Fruit fly (Drosophila melanogaster) whole organism, pupa: Measurements from ENCODE around the gene CG34409.

Experiments
- CG10348 ChIP-seq: fragments of 200-800 bp; sonication (Bioruptor generic); IDR thresholded peaks from 2 replicates; pipeline ENCODE4 v1.3.6; 2022; ENCODE audit warnings: missing biosample characterization, missing genetic modification characterization
- CG12605 ChIP-seq: fragments of 200-800 bp; sonication (Bioruptor generic); IDR thresholded peaks from 2 replicates; pipeline ENCODE4 v1.3.6; 2022; ENCODE audit warnings: missing biosample characterization, missing genetic modification characterization
- CG13204 ChIP-seq: fragments of 200-800 bp; sonication (Bioruptor generic); optimal IDR thresholded peaks from 2 replicates; lab custom pipeline; 2018; ENCODE audit warnings: missing biosample characterization, mild to moderate bottlenecking, missing genetic modification characterization, moderate library complexity
- CG14655 ChIP-seq: fragments of 200-800 bp; sonication (Bioruptor generic); optimal IDR thresholded peaks from 3 replicates; lab custom pipeline; 2017; ENCODE audit warnings: mild to moderate bottlenecking, missing biosample characterization, missing genetic modification reagents, missing genetic modification characterization
- CG15710 ChIP-seq: fragments of 200-800 bp; sonication (Bioruptor generic); optimal IDR thresholded peaks from 2 replicates; lab custom pipeline; 2018; ENCODE audit warnings: missing biosample characterization, mild to moderate bottlenecking, missing genetic modification characterization, moderate library complexity
- CG17806 ChIP-seq: fragments of 200-800 bp; sonication (Bioruptor generic); optimal IDR thresholded peaks from 2 replicates; lab custom pipeline; 2018; ENCODE audit warnings: missing biosample characterization, mild to moderate bottlenecking, missing genetic modification characterization, moderate library complexity
- CG32121 ChIP-seq: fragments of 200-800 bp; sonication (Bioruptor generic); IDR thresholded peaks from 2 replicates; pipeline ENCODE4 v1.3.6; 2022; ENCODE audit warnings: missing biosample characterization, missing genetic modification characterization
- CG34367 ChIP-seq: fragments of 200-800 bp; sonication (Bioruptor generic); optimal IDR thresholded peaks from 2 replicates; lab custom pipeline; 2018; ENCODE audit warnings: missing biosample characterization, mild to moderate bottlenecking, missing genetic modification characterization
- CG4496 ChIP-seq: fragments of 200-800 bp; sonication (Bioruptor generic); IDR thresholded peaks from 3 replicates; pipeline ENCODE4 v1.3.6; 2022; ENCODE audit warnings: missing biosample characterization, missing genetic modification characterization
- CG8159 ChIP-seq: fragments of 200-800 bp; sonication (Bioruptor generic); optimal IDR thresholded peaks from 3 replicates; lab custom pipeline; 2018; ENCODE audit warnings: missing biosample characterization, mild to moderate bottlenecking, missing genetic modification characterization, moderate library complexity
- CG8301 ChIP-seq: fragments of 200-800 bp; sonication (Bioruptor generic); optimal IDR thresholded peaks from 2 replicates; lab custom pipeline; 2018; ENCODE audit warnings: missing biosample characterization, mild to moderate bottlenecking, missing genetic modification characterization
- CG9948 ChIP-seq: fragments of 200-800 bp; sonication (Bioruptor generic); optimal IDR thresholded peaks from 2 replicates; lab custom pipeline; 2018; ENCODE audit warnings: missing biosample characterization, mild to moderate bottlenecking, missing genetic modification characterization, moderate library complexity
- D1 ChIP-seq: fragments of 200-800 bp; sonication (Bioruptor generic); optimal IDR thresholded peaks from 2 replicates; lab custom pipeline; 2018; ENCODE audit warnings: missing biosample characterization, mild to moderate bottlenecking, missing genetic modification characterization, moderate library complexity
- EcR ChIP-seq: fragments of 200-800 bp; sonication (Bioruptor generic); optimal IDR thresholded peaks from 3 replicates; lab custom pipeline; 2019; ENCODE audit warnings: missing biosample characterization, missing genetic modification characterization, mild to moderate bottlenecking, moderate library complexity, missing genetic modification reagents
- Ets98B ChIP-seq: fragments of 200-800 bp; sonication (Bioruptor generic); IDR thresholded peaks from 2 replicates; pipeline ENCODE4 v1.3.6; 2022; ENCODE audit warnings: missing biosample characterization, missing genetic modification characterization
- Pif1A ChIP-seq: fragments of 200-800 bp; sonication (Bioruptor generic); optimal IDR thresholded peaks from 3 replicates; lab custom pipeline; 2016; ENCODE audit warnings: missing biosample characterization, missing genetic modification characterization
- Pif1B ChIP-seq: fragments of 200-800 bp; sonication (Bioruptor generic); optimal IDR thresholded peaks from 3 replicates; lab custom pipeline; 2016; ENCODE audit warnings: missing biosample characterization, missing genetic modification characterization
- Snoo ChIP-seq: fragments of 200-800 bp; sonication (Bioruptor generic); optimal IDR thresholded peaks from 3 replicates; lab custom pipeline; 2017; ENCODE audit warnings: missing biosample characterization, mild to moderate bottlenecking, missing genetic modification characterization, inconsistent platforms
- fd96Ca ChIP-seq: fragments of 200-800 bp; sonication (Bioruptor generic); IDR thresholded peaks from 3 replicates; pipeline ENCODE4 v1.3.6; 2022; ENCODE audit warnings: missing biosample characterization, missing genetic modification characterization
- gl ChIP-seq: fragments of 200-800 bp; sonication (Bioruptor generic); optimal IDR thresholded peaks from 2 replicates; lab custom pipeline; 2018; ENCODE audit warnings: missing biosample characterization, mild to moderate bottlenecking, missing genetic modification characterization
- rn ChIP-seq: fragments of 200-800 bp; sonication (Bioruptor generic); IDR thresholded peaks from 2 replicates; pipeline ENCODE4 v1.3.6; 2022; ENCODE audit warnings: missing biosample characterization, missing genetic modification characterization

The CG34409 gene

DNA sequence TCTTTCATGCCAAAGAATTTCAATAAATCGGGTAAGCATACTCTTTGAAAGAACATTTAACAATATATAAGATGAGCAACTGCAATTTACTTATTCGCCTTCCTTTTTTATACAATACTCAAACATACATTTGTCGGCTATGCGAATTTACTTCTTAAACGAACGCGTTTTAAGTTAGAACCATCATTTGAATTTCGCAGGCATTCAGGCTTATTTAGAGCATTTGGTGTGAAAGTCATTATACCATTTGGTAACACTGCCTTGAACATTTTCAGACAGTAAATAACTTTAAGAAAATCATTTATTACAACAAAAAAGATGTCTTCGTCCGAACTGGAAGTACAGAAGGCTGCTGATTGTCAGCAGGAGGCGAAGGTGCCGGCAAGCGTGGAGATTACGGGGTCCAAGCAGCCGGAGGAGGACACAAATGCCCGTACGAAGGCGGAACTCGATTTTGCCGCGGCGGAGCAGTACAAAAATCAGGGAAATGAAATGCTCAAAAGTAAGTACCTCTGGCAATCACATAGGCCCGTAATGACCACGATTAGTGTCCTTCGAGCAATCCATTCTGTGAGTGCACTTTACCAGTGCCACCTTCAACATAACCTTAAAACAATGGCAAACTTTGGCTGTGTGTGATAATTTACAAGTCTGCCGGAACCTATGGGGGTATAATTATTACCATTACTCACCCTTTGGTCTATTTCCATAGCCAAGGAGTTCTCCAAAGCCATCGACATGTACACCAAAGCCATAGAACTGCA, 1.9 kb upstream of the CG34409 start:
- TF ChIP-seq CG10348 (no peak), CG13204 (GFP tag; lab: Kevin White, UChicago) (no peak), EcR (GFP tag; lab: Kevin White, UChicago) (no peak), fd96Ca (GFP tag; lab: Robert Waterston, UW) (no peak), Pif1A (GFP tag; lab: Kevin White, UChicago) (no peak), CG34367 (tag; lab: Kevin White, UChicago) (no peak)
- TF ChIP-seq, all 21 proteins: peak for 0

DNA sequence ATGACTTTTGCATAAGTTTGCCTTT, 1.5 kb upstream of the CG34409 start, which contains the start of gene PpD3:
Gene PpD3, plus strand, starts transcription at position 1 of the 25 bp plus-strand sequence.
- TF ChIP-seq D1 (tag; lab: Kevin White, UChicago), result no peak

DNA sequence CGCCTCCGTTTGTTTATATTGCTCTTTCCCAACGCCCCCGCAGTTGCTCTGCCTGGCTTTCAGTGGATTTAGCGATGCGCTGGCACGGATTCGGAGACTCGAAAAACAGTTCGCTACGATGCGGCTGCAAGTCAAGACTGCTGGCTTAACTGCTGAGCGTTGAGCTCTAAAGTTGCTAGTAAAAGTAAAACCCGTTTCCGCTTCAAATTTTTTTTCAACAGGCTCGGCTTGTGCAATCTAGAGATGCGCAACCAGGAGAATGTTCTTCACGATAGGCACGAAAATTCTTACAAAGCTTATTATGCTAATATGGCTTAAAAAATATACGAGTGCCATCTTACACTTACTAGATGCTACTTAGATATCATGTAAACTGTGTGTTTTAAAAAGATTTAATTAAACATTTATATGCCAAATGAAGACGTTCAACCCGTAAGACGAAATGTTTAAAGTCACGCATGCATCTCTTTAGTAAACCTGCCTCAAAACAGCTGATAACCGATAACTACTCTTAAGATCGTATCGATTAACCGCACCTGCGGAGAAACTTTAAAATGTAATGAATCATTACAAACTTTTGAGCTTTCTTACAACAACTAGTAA, 1.2 kb upstream of the CG34409 start, which contains the start of gene CG12948:
Gene CG12948, minus strand, starts transcription at position 473 of the 603 bp plus-strand sequence.
- TF ChIP-seq CG8159 (tag; lab: Kevin White, UChicago), result no peak
- peak; percentile 24 for TF ChIP-seq CG9948 (tag; lab: Kevin White, UChicago)
- peak; percentile 51 for TF ChIP-seq EcR (GFP tag; lab: Kevin White, UChicago)
- no peak for TF ChIP-seq D1 (tag; lab: Kevin White, UChicago)
- TF ChIP-seq gl (tag; lab: Kevin White, UChicago), result peak; percentile 29
- TF ChIP-seq Ets98B (GFP tag; lab: Robert Waterston, UW), result peak; percentile 35; the same call in 1 of the 2 replicates
- TF ChIP-seq CG10348, result no peak
- peak; percentile 53 for TF ChIP-seq CG15710
- TF ChIP-seq CG34367 (tag; lab: Kevin White, UChicago), result no peak
- no peak for TF ChIP-seq CG12605 (GFP tag; lab: Robert Waterston, UW)
- peak; percentile 47; the same call in 1 of the 3 replicates for TF ChIP-seq CG4496
- TF ChIP-seq Snoo, result peak; percentile 55
- peak; percentile 23 for TF ChIP-seq CG17806
- TF ChIP-seq CG32121 (GFP tag; lab: Robert Waterston, UW), result peak; percentile 24; the same call in 1 of the 2 replicates
- TF ChIP-seq Pif1A (GFP tag; lab: Kevin White, UChicago), result no peak
- TF ChIP-seq Pif1B (GFP tag; lab: Kevin White, UChicago), result no peak
- peak; percentile 7; the same call in 1 of the 3 replicates for TF ChIP-seq fd96Ca (GFP tag; lab: Robert Waterston, UW)

DNA sequence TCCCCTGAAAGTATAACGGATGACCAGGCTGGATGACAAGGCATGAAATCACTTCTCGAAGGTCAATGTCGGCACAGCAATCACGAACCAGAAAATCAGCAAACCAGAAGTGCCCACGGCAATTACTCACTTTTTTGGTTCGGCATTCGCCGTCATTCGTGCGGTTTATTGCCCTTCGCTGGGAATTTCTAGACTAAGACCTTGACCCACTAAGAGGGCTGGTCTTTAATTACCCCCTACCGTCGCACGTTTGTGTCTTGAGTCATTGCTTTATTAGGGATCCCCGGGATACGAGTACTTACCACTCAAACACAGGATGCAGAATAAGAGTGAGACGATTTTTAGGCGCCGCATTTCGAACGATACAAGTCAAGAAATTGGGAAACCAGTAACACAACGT, 725 bp downstream of the CG34409 start:
- TF ChIP-seq EcR (GFP tag; lab: Kevin White, UChicago) (peak; percentile 76), CG32121 (GFP tag; lab: Robert Waterston, UW) (no peak), CG8159 (tag; lab: Kevin White, UChicago) (no peak), Pif1A (GFP tag; lab: Kevin White, UChicago) (no peak), fd96Ca (GFP tag; lab: Robert Waterston, UW) (no peak)

DNA sequence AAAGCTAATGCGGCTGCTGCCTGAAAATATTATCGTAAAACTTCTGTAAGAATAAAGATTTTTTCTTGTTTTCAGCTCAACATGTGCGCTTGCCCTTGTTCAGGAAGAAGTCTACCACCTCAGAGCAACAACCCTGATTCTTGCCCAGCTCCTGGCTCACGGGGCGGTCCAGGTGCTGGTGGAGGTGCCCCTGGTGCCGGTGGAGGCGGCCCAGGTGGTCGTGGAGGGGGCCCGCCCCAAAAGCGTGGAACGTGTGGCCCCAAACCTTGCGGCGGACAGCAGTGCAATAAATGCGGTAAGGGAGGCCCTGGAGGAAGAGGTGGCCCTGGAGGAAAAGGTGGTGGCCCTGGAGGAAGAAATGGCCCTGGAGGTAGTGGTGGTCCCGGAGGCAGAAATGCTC, 2.2 kb downstream of the CG34409 start:
- no peak for TF ChIP-seq EcR (GFP tag; lab: Kevin White, UChicago)
- no peak for TF ChIP-seq fd96Ca (GFP tag; lab: Robert Waterston, UW)
- no peak for TF ChIP-seq Pif1B (GFP tag; lab: Kevin White, UChicago)
- no peak for TF ChIP-seq CG4496
- no peak for TF ChIP-seq CG8159 (tag; lab: Kevin White, UChicago)
- TF ChIP-seq CG12605 (GFP tag; lab: Robert Waterston, UW), result no peak
- no peak for TF ChIP-seq CG14655 (GFP tag; lab: Kevin White, UChicago)
- TF ChIP-seq rn, result no peak
- TF ChIP-seq CG9948 (tag; lab: Kevin White, UChicago), result no peak
- TF ChIP-seq CG8301 (tag; lab: Kevin White, UChicago), result no peak
- no peak for TF ChIP-seq CG15710
- TF ChIP-seq Ets98B (GFP tag; lab: Robert Waterston, UW), result no peak

DNA sequence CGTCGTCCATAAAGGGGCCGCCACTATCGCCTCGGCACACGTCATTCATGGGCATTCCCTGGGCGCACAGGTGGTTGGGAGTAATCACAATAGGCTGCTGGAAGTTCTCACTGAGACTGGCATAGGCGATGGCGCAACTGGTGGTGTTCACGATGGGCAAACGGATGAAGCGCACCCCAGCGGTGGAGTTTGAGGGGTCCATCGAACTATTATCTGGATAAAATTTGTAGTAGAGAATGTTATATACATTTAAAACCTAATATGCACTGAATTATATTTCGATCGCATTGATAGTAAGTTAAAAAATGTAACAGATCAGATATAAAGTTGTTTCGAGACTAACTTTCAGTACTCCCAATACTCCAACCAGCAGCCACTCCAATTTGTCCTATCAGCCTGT, 3.0 kb downstream of the CG34409 start, which contains the start of gene CG31415:
Gene CG31415, plus strand, starts transcription at position 301 of the 400 bp plus-strand sequence.
- TF ChIP-seq CG13204 (GFP tag; lab: Kevin White, UChicago) (no peak), CG10348 (no peak), EcR (GFP tag; lab: Kevin White, UChicago) (no peak), CG9948 (tag; lab: Kevin White, UChicago) (no peak), CG34367 (tag; lab: Kevin White, UChicago) (no peak), Ets98B (GFP tag; lab: Robert Waterston, UW) (no peak), Pif1A (GFP tag; lab: Kevin White, UChicago) (no peak), CG17806 (no peak), Pif1B (GFP tag; lab: Kevin White, UChicago) (no peak), gl (tag; lab: Kevin White, UChicago) (no peak), CG4496 (no peak), CG8301 (tag; lab: Kevin White, UChicago) (no peak), CG8159 (tag; lab: Kevin White, UChicago) (no peak), CG15710 (no peak), rn (no peak), fd96Ca (GFP tag; lab: Robert Waterston, UW) (no peak), CG14655 (GFP tag; lab: Kevin White, UChicago) (no peak), CG32121 (GFP tag; lab: Robert Waterston, UW) (no peak), CG12605 (GFP tag; lab: Robert Waterston, UW) (no peak)
